Worm (Caenorhabditis elegans) whole organism, mixed stage, embryonic: Measurements from ENCODE around the gene hst-3.1.

Experiments
- M03D4.4 ChIP-seq: sonication (generic microtip); optimal IDR thresholded peaks from 2 replicates; lab custom pipeline; 2017; ENCODE audit warnings: mild to moderate bottlenecking, missing genetic modification characterization, missing compliant biosample characterization
- blmp-1 ChIP-seq: fragments of 150-350 bp; optimal IDR thresholded peaks from 2 replicates; lab custom pipeline; 2014; ENCODE audit warnings: missing biosample characterization, missing genetic modification characterization
- ceh-39 ChIP-seq: fragments of 150-350 bp; optimal IDR thresholded peaks from 2 replicates; lab custom pipeline; 2014; ENCODE audit warnings: missing biosample characterization, missing genetic modification characterization
- ceh-43 ChIP-seq: fragments of 200-800 bp; sonication (Bioruptor generic); optimal IDR thresholded peaks from 2 replicates; lab custom pipeline; 2018; ENCODE audit warnings: mild to moderate bottlenecking, missing genetic modification characterization, moderate library complexity, missing compliant biosample characterization
- ces-1 ChIP-seq: fragments of 150-350 bp; optimal IDR thresholded peaks from 2 replicates; lab custom pipeline; 2014; ENCODE audit warnings: missing biosample characterization, missing genetic modification reagents, missing genetic modification characterization
- cnd-1 ChIP-seq: fragments of 200-800 bp; sonication (Bioruptor generic); optimal IDR thresholded peaks from 2 replicates; lab custom pipeline; 2018; ENCODE audit warnings: mild to moderate bottlenecking, missing genetic modification characterization, missing compliant biosample characterization
- drap-1 ChIP-seq: fragments of 200-800 bp; sonication (Bioruptor generic); optimal IDR thresholded peaks from 3 replicates; lab custom pipeline; 2018; ENCODE audit warnings: mild to moderate bottlenecking, missing genetic modification characterization, missing compliant biosample characterization
- elt-1 ChIP-seq: sonication (generic microtip); optimal IDR thresholded peaks from 2 replicates; lab custom pipeline; 2017; ENCODE audit warnings: missing genetic modification characterization, mild to moderate bottlenecking, missing compliant biosample characterization, antibody characterized with exemption, moderate library complexity, borderline replicate concordance; ENCODE audit not compliant: insufficient read depth
- ham-2 ChIP-seq: fragments of 200-800 bp; sonication (Bioruptor generic); optimal IDR thresholded peaks from 2 replicates; lab custom pipeline; 2018; ENCODE audit warnings: mild to moderate bottlenecking, missing genetic modification characterization, missing compliant biosample characterization
- hlh-1 ChIP-seq: fragments of 150-350 bp; optimal IDR thresholded peaks from 2 replicates; lab custom pipeline; 2014; ENCODE audit warnings: missing biosample characterization, missing genetic modification reagents, missing genetic modification characterization
- lin-13 ChIP-seq: fragments of 150-350 bp; optimal IDR thresholded peaks from 2 replicates; lab custom pipeline; 2014; ENCODE audit warnings: missing biosample characterization, missing genetic modification characterization
- lin-32 ChIP-seq: fragments of 200-800 bp; sonication (Bioruptor generic); optimal IDR thresholded peaks from 2 replicates; lab custom pipeline; 2018; ENCODE audit warnings: mild to moderate bottlenecking, missing genetic modification characterization, missing compliant biosample characterization
- lsy-2 ChIP-seq: fragments of 150-350 bp; optimal IDR thresholded peaks from 2 replicates; lab custom pipeline; 2014; ENCODE audit warnings: missing biosample characterization, missing genetic modification characterization
- mab-5 ChIP-seq: fragments of 150-350 bp; optimal IDR thresholded peaks from 2 replicates; lab custom pipeline; 2014; ENCODE audit warnings: missing biosample characterization, missing genetic modification characterization
- mep-1 ChIP-seq: fragments of 150-350 bp; optimal IDR thresholded peaks from 2 replicates; lab custom pipeline; 2017; ENCODE audit warnings: missing biosample characterization, missing genetic modification reagents, missing genetic modification characterization, inconsistent platforms
- mls-2 ChIP-seq: sonication (generic microtip); optimal IDR thresholded peaks from 2 replicates; lab custom pipeline; 2016; ENCODE audit warnings: mild to moderate bottlenecking, missing genetic modification characterization, moderate library complexity, missing compliant biosample characterization
- nhr-12 ChIP-seq: fragments of 150-350 bp; optimal IDR thresholded peaks from 2 replicates; lab custom pipeline; 2014; ENCODE audit warnings: missing biosample characterization, missing genetic modification characterization
- nhr-237 ChIP-seq: fragments of 150-350 bp; optimal IDR thresholded peaks from 2 replicates; lab custom pipeline; 2014; ENCODE audit warnings: missing biosample characterization, missing genetic modification characterization
- nhr-76 ChIP-seq: sonication (generic microtip); optimal IDR thresholded peaks from 2 replicates; lab custom pipeline; 2017; ENCODE audit warnings: missing biosample characterization, missing genetic modification characterization
- pha-4 ChIP-seq: fragments of 150-350 bp; optimal IDR thresholded peaks from 2 replicates; lab custom pipeline; 2018; ENCODE audit warnings: missing biosample characterization, missing genetic modification reagents, missing genetic modification characterization
- snpc-4 ChIP-seq: fragments of 150-350 bp; optimal IDR thresholded peaks from 2 replicates; lab custom pipeline; 2014; ENCODE audit warnings: missing biosample characterization, missing genetic modification characterization
- sptf-1 ChIP-seq: sonication (generic microtip); optimal IDR thresholded peaks from 2 replicates; lab custom pipeline; 2017; ENCODE audit warnings: mild to moderate bottlenecking, missing genetic modification characterization, moderate library complexity, missing compliant biosample characterization
- tbx-8 ChIP-seq: fragments of 200-800 bp; sonication (Bioruptor generic); optimal IDR thresholded peaks from 2 replicates; lab custom pipeline; 2018; ENCODE audit warnings: mild to moderate bottlenecking, missing genetic modification characterization, moderate library complexity, missing compliant biosample characterization
- unc-120 ChIP-seq: sonication (generic microtip); optimal IDR thresholded peaks from 2 replicates; lab custom pipeline; 2017; ENCODE audit warnings: missing genetic modification characterization, missing compliant biosample characterization; ENCODE audit not compliant: poor library complexity, severe bottlenecking
- unc-39 ChIP-seq: fragments of 150-350 bp; optimal IDR thresholded peaks from 2 replicates; lab custom pipeline; 2014; ENCODE audit warnings: missing biosample characterization, missing genetic modification characterization
- unc-62 ChIP-seq: fragments of 150-350 bp; optimal IDR thresholded peaks from 2 replicates; lab custom pipeline; 2014; ENCODE audit warnings: missing biosample characterization, missing genetic modification reagents, missing genetic modification characterization
- zip-8 ChIP-seq: fragments of 150-350 bp; optimal IDR thresholded peaks from 2 replicates; lab custom pipeline; 2014; ENCODE audit warnings: missing biosample characterization, missing genetic modification characterization
- ztf-11 ChIP-seq: fragments of 150-350 bp; optimal IDR thresholded peaks from 2 replicates; lab custom pipeline; 2014; ENCODE audit warnings: missing biosample characterization, missing genetic modification characterization

Gene hst-3.1

ce11 chrII:6196875-6197274 is 27.8 kb upstream of the hst-3.1 start, which contains the start of the genes rbmx-2 and C30B5.2:
Gene rbmx-2 (minus strand): TSS chrII:6196948.
Gene C30B5.2 (plus strand): TSS chrII:6197180.
- peak; percentile 73 for TF ChIP-seq unc-120 (tag; lab: Kevin White, UChicago)
- no peak for TF ChIP-seq ceh-43 (GFP tag; lab: Kevin White, UChicago)
- no peak for TF ChIP-seq pha-4 (tag; lab: Kevin White, UChicago)
- TF ChIP-seq ceh-39 (tag; lab: Kevin White, UChicago) = no peak
- no peak for TF ChIP-seq nhr-237
- peak; percentile 90 for TF ChIP-seq lsy-2
- TF ChIP-seq mep-1 (tag; lab: Kevin White, UChicago) = peak; percentile 53
- no peak for TF ChIP-seq M03D4.4
- no peak for TF ChIP-seq drap-1 (GFP tag; lab: Kevin White, UChicago)
- peak; percentile 78 for TF ChIP-seq ces-1
- no peak for TF ChIP-seq mls-2 (tag; lab: Kevin White, UChicago)
- no peak for TF ChIP-seq nhr-12 (tag; lab: Kevin White, UChicago)

- TF ChIP-seq unc-120 (tag; lab: Kevin White, UChicago) = no peak
- TF ChIP-seq ham-2 (GFP tag; lab: Kevin White, UChicago) = no peak
- no peak for TF ChIP-seq ceh-43 (GFP tag; lab: Kevin White, UChicago)
- no peak for TF ChIP-seq nhr-76
- no peak for TF ChIP-seq nhr-12 (tag; lab: Kevin White, UChicago)
- no peak for TF ChIP-seq ces-1
- no peak for TF ChIP-seq unc-39
- TF ChIP-seq mab-5 (tag; lab: Kevin White, UChicago) = no peak
- no peak for TF ChIP-seq lin-13 (tag; lab: Kevin White, UChicago)
- no peak for TF ChIP-seq nhr-237
- TF ChIP-seq cnd-1 (tag; lab: Kevin White, UChicago) = no peak
- no peak for TF ChIP-seq blmp-1 (tag; lab: Kevin White, UChicago)
- TF ChIP-seq tbx-8 (GFP tag; lab: Kevin White, UChicago) = no peak
- TF ChIP-seq elt-1 (tag; lab: Kevin White, UChicago) = no peak
- TF ChIP-seq snpc-4 (tag; lab: Kevin White, UChicago) = no peak
- no peak for TF ChIP-seq sptf-1
These were observed 23.4 kb upstream of the hst-3.1 start, which contains the start of gene cpb-2 for ce11 chrII:6192484-6192883. Gene cpb-2 (plus strand): TSS chrII:6192784.

- TF ChIP-seq cnd-1 (tag; lab: Kevin White, UChicago) (no peak), unc-120 (tag; lab: Kevin White, UChicago) (no peak), drap-1 (GFP tag; lab: Kevin White, UChicago) (no peak), elt-1 (tag; lab: Kevin White, UChicago) (no peak), unc-62 (GFP tag; lab: Kevin White, UChicago) (no peak)
These were observed 22.2 kb upstream of the hst-3.1 start, which contains the start of gene fkh-8 for ce11 chrII:6191293-6191692. Gene fkh-8 (minus strand): TSS chrII:6191393.

ce11 chrII:6190770-6191169 is 21.7 kb upstream of the hst-3.1 start:
- TF ChIP-seq ces-1 (peak; percentile 95), tbx-8 (GFP tag; lab: Kevin White, UChicago) (no peak)

ce11 chrII:6181337-6181736 is 12.3 kb upstream of the hst-3.1 start:
- TF ChIP-seq ces-1 (peak; percentile 16), hlh-1 (tag; lab: Kevin White, UChicago) (peak; percentile 62), ham-2 (GFP tag; lab: Kevin White, UChicago) (no peak), ztf-11 (tag; lab: Kevin White, UChicago) (no peak), unc-120 (tag; lab: Kevin White, UChicago) (peak; percentile 56)

- no peak for TF ChIP-seq unc-62 (GFP tag; lab: Kevin White, UChicago)
- TF ChIP-seq zip-8 = no peak
- no peak for TF ChIP-seq nhr-76
- TF ChIP-seq unc-39 = no peak
- no peak for TF ChIP-seq lin-13 (tag; lab: Kevin White, UChicago)
- TF ChIP-seq lin-32 (GFP tag; lab: Kevin White, UChicago) = no peak
- no peak for TF ChIP-seq blmp-1 (tag; lab: Kevin White, UChicago)
- no peak for TF ChIP-seq M03D4.4
- no peak for TF ChIP-seq mls-2 (tag; lab: Kevin White, UChicago)
- no peak for TF ChIP-seq ceh-39 (tag; lab: Kevin White, UChicago)
- TF ChIP-seq elt-1 (tag; lab: Kevin White, UChicago) = no peak
- no peak for TF ChIP-seq ces-1
- no peak for TF ChIP-seq unc-120 (tag; lab: Kevin White, UChicago)
- TF ChIP-seq cnd-1 (tag; lab: Kevin White, UChicago) = no peak
- TF ChIP-seq ham-2 (GFP tag; lab: Kevin White, UChicago) = no peak
- TF ChIP-seq, all 35 proteins: peak for 0
These were observed 11.5 kb upstream of the hst-3.1 start for ce11 chrII:6180552-6180951.
